Worm (Caenorhabditis elegans): ENCODE results near the gene ceh-7.

Gene ceh-7

DNA sequence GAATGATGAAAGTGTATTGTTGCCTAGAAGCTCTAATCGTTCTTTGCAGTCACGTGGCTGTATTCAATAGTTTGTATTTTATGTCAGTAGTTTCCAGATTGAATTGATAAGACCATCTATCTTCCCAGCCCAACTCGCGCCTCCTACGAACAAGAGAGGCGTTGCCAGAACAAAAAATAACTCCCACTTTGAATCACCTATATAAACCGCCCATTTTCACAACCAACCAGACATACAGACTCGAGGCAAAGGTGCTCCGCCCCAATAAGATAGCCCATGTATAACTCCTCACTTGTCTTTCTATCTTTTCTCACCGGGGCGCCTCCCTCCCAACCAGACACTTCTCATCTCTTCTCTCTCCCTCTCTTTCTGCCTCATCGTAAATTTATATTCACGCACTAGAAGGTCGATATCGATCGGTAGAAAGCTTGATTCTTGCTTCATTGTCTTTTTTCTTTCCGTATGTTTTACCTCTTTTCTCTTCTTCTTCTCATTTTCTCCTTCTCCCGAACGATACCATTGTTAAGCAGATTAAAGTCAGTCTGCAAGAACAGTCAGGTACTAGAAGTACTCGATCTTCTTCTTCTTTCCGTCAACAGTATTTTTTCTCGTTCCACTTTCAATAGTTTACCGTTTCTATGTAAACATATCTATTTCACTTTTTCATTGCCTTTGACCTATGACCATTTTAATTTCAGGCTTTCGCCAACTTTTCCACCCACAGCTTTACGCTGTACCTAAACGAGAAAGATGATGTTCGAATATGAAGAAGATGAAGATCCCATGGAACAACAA lies 39.9 kb upstream of the ceh-7 start, which contains the start of gene mak-1 (continued):
- TF ChIP-seq tra-1 (GFP tag; IDR thresholded peaks at IDR 0.05), result 0 out of 2 replicates have a peak, but pooled peaks have one; percentile 21
- TF ChIP-seq arid-1 (GFP tag; conservative IDR thresholded peaks at IDR 0.05), result peak; percentile 39; the same call in 1 of the 2 replicates
- TF ChIP-seq snpc-4 (tag; optimal IDR thresholded peaks at IDR 0.05), result no peak
- TF ChIP-seq skn-1 (tag; optimal IDR thresholded peaks at IDR 0.05), result no peak
- no peak for TF ChIP-seq jun-1 (tag; optimal IDR thresholded peaks at IDR 0.05)
- TF ChIP-seq hmg-1.1 (GFP tag; IDR thresholded peaks at IDR 0.05), result 0 out of 2 replicates have a peak, but pooled peaks have one; percentile 15
- TF ChIP-seq F37D6.2 (tag; optimal IDR thresholded peaks at IDR 0.05), result no peak
- TF ChIP-seq ceh-62 (tag; optimal IDR thresholded peaks at IDR 0.05), result no peak
- TF ChIP-seq mxl-3 (GFP tag; optimal IDR thresholded peaks at IDR 0.05), result no peak
- no peak for TF ChIP-seq ceh-82 (tag; optimal IDR thresholded peaks at IDR 0.05)
- no peak for TF ChIP-seq unc-130 (GFP tag; optimal IDR thresholded peaks at IDR 0.05)
- no peak for TF ChIP-seq madf-5 (GFP tag; IDR thresholded peaks at IDR 0.05)
- TF ChIP-seq Y75B8A.6 (GFP tag; IDR thresholded peaks at IDR 0.05), result no peak
- no peak for TF ChIP-seq daf-8 (GFP tag; IDR thresholded peaks at IDR 0.05)
- no peak for TF ChIP-seq dpl-1 (GFP tag; optimal IDR thresholded peaks at IDR 0.05)
- no peak for TF ChIP-seq ZK337.2 (GFP tag; IDR thresholded peaks at IDR 0.05)
- no peak for TF ChIP-seq ztf-7 (tag; optimal IDR thresholded peaks at IDR 0.05)
- no peak for TF ChIP-seq ZK546.5 (tag; optimal IDR thresholded peaks at IDR 0.05)
- peak; percentile 39 for TF ChIP-seq nhr-6 (tag; optimal IDR thresholded peaks at IDR 0.05)
- no peak for TF ChIP-seq zfp-2 (tag; optimal IDR thresholded peaks at IDR 0.05)
- no peak for TF ChIP-seq nhr-237 (tag; optimal IDR thresholded peaks at IDR 0.05)
- TF ChIP-seq dve-1 (tag; optimal IDR thresholded peaks at IDR 0.05; ENCODE audit: insufficient read depth), result peak; percentile 73
- TF ChIP-seq tag-97 (GFP tag; IDR thresholded peaks at IDR 0.05), result no peak
- TF ChIP-seq ztf-11 (tag; optimal IDR thresholded peaks at IDR 0.05), result no peak
- no peak for TF ChIP-seq mxl-2 (GFP tag; conservative IDR thresholded peaks at IDR 0.05)
- TF ChIP-seq zip-11 (GFP tag; IDR thresholded peaks at IDR 0.05), result no peak

DNA sequence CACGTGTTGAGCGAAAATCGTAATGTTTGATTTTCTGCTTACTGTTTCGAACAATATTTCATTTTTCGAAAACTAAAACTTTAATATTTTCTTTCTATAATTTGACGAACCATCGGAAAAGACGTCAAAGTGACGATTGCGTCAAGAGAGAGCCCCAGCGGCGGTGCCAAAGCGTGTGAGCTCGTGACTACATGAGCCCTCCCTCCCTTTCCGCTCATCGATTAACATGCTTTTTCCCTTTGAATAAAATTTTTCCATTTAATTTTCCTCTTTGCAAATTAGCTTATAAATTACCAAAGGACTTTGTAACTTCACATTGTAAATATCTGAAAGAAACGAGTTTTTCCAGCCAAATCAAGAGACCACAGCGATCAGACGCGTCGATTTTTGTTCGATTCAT lies 39.3 kb upstream of the ceh-7 start:
- TF ChIP-seq nhr-111 (GFP tag; optimal IDR thresholded peaks at IDR 0.05) (no peak), lin-13 (GFP tag; optimal IDR thresholded peaks at IDR 0.05) (no peak), hmg-1.1 (GFP tag; IDR thresholded peaks at IDR 0.05) (peak; percentile 46; the same call in 1 of the 2 replicates), hlh-30 (tag; optimal IDR thresholded peaks at IDR 0.05; ENCODE audit: insufficient read depth) (peak; percentile 69), lsy-2 (tag; optimal IDR thresholded peaks at IDR 0.05) (peak in 1 of 2 experiments; percentile 42), attf-4 (tag; optimal IDR thresholded peaks at IDR 0.05) (no peak)

DNA sequence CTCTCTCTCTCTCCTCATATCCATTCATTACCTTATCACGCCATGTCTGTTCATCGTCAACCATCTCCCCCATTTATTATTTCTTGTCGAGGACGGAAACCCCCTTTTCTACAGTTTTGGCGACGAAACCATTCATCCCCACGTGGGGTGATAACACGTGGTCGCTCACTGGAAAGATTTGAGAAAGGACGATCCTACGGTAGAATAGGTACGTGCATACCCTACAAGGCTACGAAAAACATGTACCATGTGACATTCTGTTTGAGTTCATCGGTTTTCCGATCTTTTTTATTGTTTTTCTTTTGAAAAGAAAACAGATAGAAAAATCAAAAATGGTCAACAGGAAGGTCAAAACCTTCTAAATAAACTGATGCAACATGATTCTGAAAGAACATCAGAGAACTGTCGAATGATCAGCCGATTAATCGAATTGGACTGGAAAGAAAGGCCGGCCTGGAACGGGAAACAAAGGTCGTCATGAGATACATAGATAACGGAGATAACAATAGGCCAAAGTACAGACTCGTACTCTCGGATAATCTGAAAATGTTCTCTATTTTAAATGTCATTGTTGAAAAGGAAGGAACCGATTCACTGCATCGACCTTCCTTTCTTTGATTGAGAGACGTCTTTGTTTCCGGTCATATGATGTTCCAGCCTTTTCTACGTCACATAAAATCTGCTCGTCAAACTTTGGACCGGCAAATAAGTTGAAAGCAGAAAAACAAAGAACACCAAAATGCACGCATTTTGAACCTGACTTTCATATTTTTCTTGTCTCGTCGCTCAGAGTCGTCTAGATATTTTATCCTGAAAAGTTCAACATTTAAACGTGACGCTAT lies 38.6 kb upstream of the ceh-7 start:
- TF ChIP-seq dmd-9 (GFP tag; IDR thresholded peaks at IDR 0.05) (no peak), ceh-32 (tag; optimal IDR thresholded peaks at IDR 0.05; ENCODE audit: poor library complexity) (no peak), F37D6.2 (tag; optimal IDR thresholded peaks at IDR 0.05) (no peak), sdz-12 (GFP tag; optimal IDR thresholded peaks at IDR 0.05) (no peak), lin-29 (GFP tag; IDR thresholded peaks at IDR 0.05) (no peak), spr-1 (tag; optimal IDR thresholded peaks at IDR 0.05) (no peak), madf-9 (GFP tag; conservative IDR thresholded peaks at IDR 0.05) (no peak), zfp-2 (tag; optimal IDR thresholded peaks at IDR 0.05) (no peak), daf-19 (GFP tag; conservative IDR thresholded peaks at IDR 0.05) (no peak), F26F4.8 (GFP tag; conservative IDR thresholded peaks at IDR 0.05) (no peak), T20F7.1 (GFP tag; optimal IDR thresholded peaks at IDR 0.05) (no peak), ceh-20 (GFP tag; IDR thresholded peaks at IDR 0.05) (no peak; the same call in 1 of the 2 replicates), daf-8 (GFP tag; IDR thresholded peaks at IDR 0.05) (no peak), vab-7 (GFP tag; IDR thresholded peaks at IDR 0.05) (no peak), zip-11 (GFP tag; IDR thresholded peaks at IDR 0.05) (no peak), mep-1 (tag; optimal IDR thresholded peaks at IDR 0.05) (peak; percentile 34), nhr-41 (GFP tag; IDR thresholded peaks at IDR 0.05) (no peak), dmd-8 (GFP tag; IDR thresholded peaks at IDR 0.05) (no peak), Y105C5A.15 (GFP tag; IDR thresholded peaks at IDR 0.05) (no peak)
